Worm (Caenorhabditis elegans) whole organism, L4 larva: ENCODE data around the gene srx-87.

Experiments
- F10B5.3 ChIP-seq: sonication (generic microtip); optimal IDR thresholded peaks from 2 replicates; lab custom pipeline; 2016; ENCODE audit warnings: mild to moderate bottlenecking, missing genetic modification characterization, missing compliant biosample characterization
- F37D6.2 ChIP-seq: sonication (generic microtip); optimal IDR thresholded peaks from 2 replicates; lab custom pipeline; 2016; ENCODE audit warnings: mild to moderate bottlenecking, missing genetic modification characterization, missing compliant biosample characterization
- T20F7.1 ChIP-seq: fragments of 200-800 bp; sonication (Bioruptor generic); optimal IDR thresholded peaks from 2 replicates; lab custom pipeline; 2018; ENCODE audit warnings: mild to moderate bottlenecking, missing genetic modification characterization, missing compliant biosample characterization
- Y75B8A.6 ChIP-seq: fragments of 200-800 bp; sonication (Bioruptor generic); IDR thresholded peaks from 2 replicates; pipeline ENCODE4 v1.3.6; 2022; ENCODE audit warnings: missing genetic modification reagents, missing genetic modification characterization, missing compliant biosample characterization
- ZK337.2 ChIP-seq: fragments of 200-800 bp; sonication (Bioruptor generic); IDR thresholded peaks from 2 replicates; pipeline ENCODE4 v1.3.6; 2022; ENCODE audit warnings: missing genetic modification reagents, missing genetic modification characterization, missing compliant biosample characterization
- aha-1 ChIP-seq: fragments of 150-350 bp; peaks from one replicate; lab custom pipeline; 2014; ENCODE audit warnings: missing biosample characterization, missing genetic modification characterization
- aly-2 ChIP-seq: sonication (generic microtip); optimal IDR thresholded peaks from 2 replicates; lab custom pipeline; 2018; ENCODE audit warnings: missing biosample characterization, missing genetic modification characterization
- ces-1 ChIP-seq: fragments of 150-350 bp; sonication (generic microtip); optimal IDR thresholded peaks from 4 replicates; lab custom pipeline; 2014; ENCODE audit warnings: missing biosample characterization, missing genetic modification reagents, missing genetic modification characterization
- daf-16 ChIP-seq, 3 experiments: sonication (generic microtip); optimal IDR thresholded peaks; 2 replicates each; lab custom pipeline; 2016 to 2017; ENCODE audit warnings: missing genetic modification characterization in 3 of 3, missing genetic modification reagents in 3 of 3, mild to moderate bottlenecking in 2 of 3, missing compliant biosample characterization in 2 of 3, missing biosample characterization in 1 of 3, moderate library complexity in 1 of 3
- daf-8 ChIP-seq: fragments of 200-800 bp; sonication (Bioruptor generic); IDR thresholded peaks from 2 replicates; pipeline ENCODE4 v1.3.6; 2022; ENCODE audit warnings: missing genetic modification characterization, missing compliant biosample characterization
- dmd-6 ChIP-seq: fragments of 200-800 bp; sonication (Bioruptor generic); IDR thresholded peaks from 2 replicates; pipeline ENCODE4 v1.3.6; 2022; ENCODE audit warnings: missing genetic modification reagents, missing genetic modification characterization, missing compliant biosample characterization
- dpl-1 ChIP-seq: fragments of 150-350 bp; optimal IDR thresholded peaks from 2 replicates; lab custom pipeline; 2014; ENCODE audit warnings: missing biosample characterization, missing genetic modification reagents, missing genetic modification characterization
- dve-1 ChIP-seq: sonication (generic microtip); optimal IDR thresholded peaks from 2 replicates; lab custom pipeline; 2017; ENCODE audit warnings: antibody characterized with exemption, mild to moderate bottlenecking, missing genetic modification characterization, missing compliant biosample characterization; ENCODE audit not compliant: insufficient read depth
- fos-1 ChIP-seq: fragments of 150-350 bp; optimal IDR thresholded peaks from 2 replicates; lab custom pipeline; 2014; ENCODE audit warnings: missing biosample characterization, missing genetic modification characterization
- hif-1 ChIP-seq, 2 experiments: sonication (generic microtip); optimal IDR thresholded peaks; 2 replicates each; lab custom pipeline; 2016 to 2017; ENCODE audit warnings: missing compliant biosample characterization in 2 of 2, missing genetic modification characterization in 2 of 2, missing genetic modification reagents in 2 of 2, missing genotype in 2 of 2, mild to moderate bottlenecking in 1 of 2
- hlh-11 ChIP-seq: fragments of 200-800 bp; sonication (Bioruptor generic); optimal IDR thresholded peaks from 2 replicates; lab custom pipeline; 2018; ENCODE audit warnings: mild to moderate bottlenecking, missing genetic modification characterization, missing compliant biosample characterization
- hlh-30 ChIP-seq: sonication (generic microtip); optimal IDR thresholded peaks from 2 replicates; lab custom pipeline; 2017; ENCODE audit warnings: antibody characterized with exemption, mild to moderate bottlenecking, missing genetic modification characterization, missing compliant biosample characterization; ENCODE audit not compliant: insufficient read depth
- lim-7 ChIP-seq: fragments of 200-800 bp; sonication (Bioruptor generic); IDR thresholded peaks from 2 replicates; pipeline ENCODE4 v1.3.6; 2022; ENCODE audit warnings: missing genetic modification characterization, missing compliant biosample characterization
- lin-15B ChIP-seq: fragments of 150-350 bp; sonication (generic microtip); optimal IDR thresholded peaks from 3 replicates; lab custom pipeline; 2014; ENCODE audit warnings: missing biosample characterization, missing genetic modification characterization
- lsy-2 ChIP-seq, 2 experiments: fragments of 150-350 bp in 1 of 2; sonication (generic microtip) in 1 of 2; optimal IDR thresholded peaks; 2 replicates each; lab custom pipeline; 2014 to 2017; ENCODE audit warnings: missing biosample characterization in 2 of 2, missing genetic modification characterization in 2 of 2
- mep-1 ChIP-seq: fragments of 150-350 bp; sonication (generic microtip); optimal IDR thresholded peaks from 3 replicates; lab custom pipeline; 2014; ENCODE audit warnings: missing biosample characterization, missing genetic modification characterization
- mxl-3 ChIP-seq: fragments of 200-800 bp; sonication (Bioruptor generic); optimal IDR thresholded peaks from 2 replicates; lab custom pipeline; 2018; ENCODE audit warnings: mild to moderate bottlenecking, missing genetic modification characterization, missing compliant biosample characterization
- nhr-111 ChIP-seq: fragments of 200-800 bp; sonication (Bioruptor generic); optimal IDR thresholded peaks from 2 replicates; lab custom pipeline; 2018; ENCODE audit warnings: mild to moderate bottlenecking, missing genetic modification characterization, missing compliant biosample characterization
- nhr-237 ChIP-seq: sonication (generic microtip); optimal IDR thresholded peaks from 2 replicates; lab custom pipeline; 2017; ENCODE audit warnings: missing biosample characterization, missing genetic modification characterization
- nhr-25 ChIP-seq: sonication (generic microtip); optimal IDR thresholded peaks from 2 replicates; lab custom pipeline; 2017; ENCODE audit warnings: missing genetic modification characterization, mild to moderate bottlenecking, missing compliant biosample characterization, antibody characterized with exemption, moderate library complexity, borderline replicate concordance; ENCODE audit not compliant: insufficient read depth
- nhr-28 ChIP-seq: fragments of 150-350 bp; optimal IDR thresholded peaks from 2 replicates; lab custom pipeline; 2014; ENCODE audit warnings: missing biosample characterization, missing genetic modification characterization
- nhr-41 ChIP-seq: fragments of 200-800 bp; sonication (Bioruptor generic); IDR thresholded peaks from 2 replicates; pipeline ENCODE4 v1.3.6; 2022; ENCODE audit warnings: missing genetic modification reagents, missing genetic modification characterization, missing compliant biosample characterization
- nhr-48 ChIP-seq: sonication (generic microtip); optimal IDR thresholded peaks from 2 replicates; lab custom pipeline; 2016; ENCODE audit warnings: mild to moderate bottlenecking, missing genetic modification characterization, missing compliant biosample characterization
- php-3 ChIP-seq: fragments of 200-800 bp; sonication (Bioruptor generic); IDR thresholded peaks from 2 replicates; pipeline ENCODE4 v1.3.6; 2022; ENCODE audit warnings: missing genetic modification reagents, missing genetic modification characterization, missing compliant biosample characterization
- saeg-2 ChIP-seq: fragments of 200-800 bp; sonication (Bioruptor generic); IDR thresholded peaks from 2 replicates; pipeline ENCODE4 v1.3.6; 2022; ENCODE audit warnings: missing genetic modification reagents, missing genetic modification characterization, missing compliant biosample characterization
- set-16 ChIP-seq: fragments of 200-800 bp; sonication (Bioruptor generic); IDR thresholded peaks from 2 replicates; pipeline ENCODE4 v1.3.6; 2022; ENCODE audit warnings: missing genetic modification reagents, missing genetic modification characterization, missing compliant biosample characterization
- spr-1 ChIP-seq: sonication (generic microtip); optimal IDR thresholded peaks from 2 replicates; lab custom pipeline; 2016; ENCODE audit warnings: mild to moderate bottlenecking, missing genetic modification characterization, missing compliant biosample characterization
- vab-7 ChIP-seq: fragments of 200-800 bp; sonication (Bioruptor generic); IDR thresholded peaks from 2 replicates; pipeline ENCODE4 v1.3.6; 2022; ENCODE audit warnings: missing genetic modification reagents, missing genetic modification characterization, missing compliant biosample characterization
- zag-1 ChIP-seq: fragments of 150-350 bp; optimal IDR thresholded peaks from 2 replicates; lab custom pipeline; 2014; ENCODE audit warnings: missing biosample characterization, missing genetic modification characterization
- zfp-2 ChIP-seq: sonication (generic microtip); optimal IDR thresholded peaks from 2 replicates; lab custom pipeline; 2016; ENCODE audit warnings: mild to moderate bottlenecking, missing genetic modification characterization, missing compliant biosample characterization
- zip-11 ChIP-seq: fragments of 200-800 bp; sonication (Bioruptor generic); IDR thresholded peaks from 2 replicates; pipeline ENCODE4 v1.3.6; 2022; ENCODE audit warnings: missing genetic modification characterization, missing compliant biosample characterization
- ztf-7 ChIP-seq: fragments of 150-350 bp; optimal IDR thresholded peaks from 2 replicates; lab custom pipeline; 2014; ENCODE audit warnings: missing biosample characterization, missing genetic modification characterization

Gene srx-87

DNA sequence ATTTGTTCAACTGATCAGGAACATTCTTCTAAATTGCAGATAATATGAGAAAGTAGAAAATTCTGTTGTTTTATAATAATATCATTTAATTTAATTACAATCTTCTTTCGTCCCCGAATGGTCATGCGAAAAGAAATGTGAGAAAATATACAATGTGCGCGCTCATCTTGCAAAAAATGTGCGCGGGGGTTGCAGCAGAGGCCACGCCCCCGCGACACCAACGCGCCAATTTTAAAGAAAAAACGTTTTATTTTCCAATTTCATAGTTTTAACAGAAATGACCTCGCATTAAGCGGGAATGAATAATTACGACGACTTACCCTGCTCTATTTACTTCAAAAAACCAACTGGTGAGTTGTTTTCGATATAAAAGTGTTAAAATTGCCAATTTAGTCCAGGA, 45.8 kb downstream of the srx-87 start, which contains the start of gene sas-5 (continued):
- TF ChIP-seq ces-1 (GFP tag; lab: Kevin White, UChicago) (peak; percentile 34), ZK337.2 (no peak), php-3 (GFP tag; lab: Robert Waterston, UW) (0 out of 2 replicates have a peak, but pooled peaks have one; percentile 9), hlh-30 (tag; lab: Kevin White, UChicago) (peak; percentile 72), spr-1 (tag; lab: Kevin White, UChicago) (peak; percentile 57), nhr-237 (tag; lab: Kevin White, UChicago) (no peak), hif-1 (tag; optimal IDR thresholded peaks at IDR 0.05; lab: Kevin White, UChicago) (peak in 1 of 2 experiments; percentile 54), daf-8 (GFP tag; lab: Robert Waterston, UW) (no peak), ztf-7 (peak; percentile 4), daf-16 (GFP tag; optimal IDR thresholded peaks at IDR 0.05; lab: Kevin White, UChicago) (peak in 1 of 2 experiments; percentile 43), daf-16 (tag; optimal IDR thresholded peaks at IDR 0.05; lab: Kevin White, UChicago) (peak; percentile 45), dpl-1 (GFP tag; lab: Kevin White, UChicago) (peak; percentile 93)

DNA sequence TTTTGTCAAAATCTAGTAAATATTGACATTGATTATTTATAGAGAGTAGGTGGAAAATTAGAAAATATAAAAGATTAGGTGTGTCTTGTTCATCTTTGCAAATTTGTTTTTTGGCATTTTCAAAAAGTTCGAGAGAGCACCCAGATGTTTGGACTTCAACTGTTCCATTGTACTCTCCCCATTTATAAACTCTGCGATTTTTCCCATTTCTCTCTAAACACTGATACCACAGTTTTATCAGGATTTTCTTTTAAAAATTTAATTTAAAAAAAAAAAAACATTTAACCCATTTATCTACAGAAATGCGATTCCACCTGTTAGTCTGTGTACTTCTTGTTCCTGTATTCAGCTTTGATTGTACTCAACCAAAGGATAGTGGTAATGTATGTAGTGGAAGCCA, 48.3 kb downstream of the srx-87 start, which contains the start of gene tag-290:
Gene tag-290 (plus strand): TSS at position 301 of the 400 bp plus-strand sequence.
- no peak for TF ChIP-seq fos-1 (tag; lab: Kevin White, UChicago)
- no peak for TF ChIP-seq Y75B8A.6 (GFP tag; lab: Robert Waterston, UW)
- TF ChIP-seq vab-7 (GFP tag; lab: Robert Waterston, UW), result no peak
- TF ChIP-seq zag-1, result no peak
- TF ChIP-seq F10B5.3 (tag; lab: Kevin White, UChicago), result no peak
- TF ChIP-seq nhr-111 (GFP tag; lab: Kevin White, UChicago), result no peak
- no peak for TF ChIP-seq saeg-2
- TF ChIP-seq set-16 (GFP tag; lab: Robert Waterston, UW), result no peak
- no peak for TF ChIP-seq F37D6.2

DNA sequence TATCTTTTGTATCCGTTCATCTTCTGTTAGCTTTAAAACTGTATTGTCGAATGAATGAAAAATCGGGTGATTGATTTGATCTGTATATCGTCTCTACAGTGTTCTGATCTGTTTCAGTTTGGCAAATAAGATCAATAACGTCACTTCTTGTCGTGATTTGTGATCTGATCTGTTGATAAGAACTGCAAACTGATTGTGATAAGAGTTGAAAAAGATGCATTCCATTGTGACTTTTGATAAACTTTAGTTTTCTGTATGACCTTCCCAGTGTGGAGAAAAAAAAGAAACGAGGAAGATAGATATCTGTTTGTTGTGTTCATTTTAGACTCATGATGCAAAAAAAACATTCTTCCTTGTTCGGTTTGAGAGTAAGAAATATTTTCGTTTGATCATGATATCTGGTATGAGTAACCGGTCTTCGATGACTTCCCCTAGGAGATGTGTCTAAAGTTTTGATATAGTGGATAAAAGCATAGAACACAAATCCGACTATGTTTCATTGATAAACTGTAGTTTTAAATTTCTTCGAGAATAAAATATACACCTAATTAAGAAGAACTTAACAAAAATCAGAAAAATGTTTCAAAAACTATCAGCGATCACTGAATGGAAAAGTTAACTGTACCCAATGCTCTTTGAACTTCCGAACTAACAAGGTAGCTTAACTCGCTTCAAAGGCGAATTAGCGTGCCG, 50.3 kb downstream of the srx-87 start:
- TF ChIP-seq lsy-2 (tag; optimal IDR thresholded peaks at IDR 0.05; lab: Kevin White, UChicago), result peak in 1 of 2 experiments; percentile 37
- TF ChIP-seq lin-15B (tag; lab: Kevin White, UChicago), result no peak
- peak; percentile 52 for TF ChIP-seq hlh-11 (tag; lab: Kevin White, UChicago)
- peak; percentile 85 for TF ChIP-seq dmd-6 (GFP tag; lab: Robert Waterston, UW)
- 0 out of 2 replicates have a peak, but pooled peaks have one; percentile 16 for TF ChIP-seq php-3 (GFP tag; lab: Robert Waterston, UW)
- peak; percentile 31 for TF ChIP-seq T20F7.1 (GFP tag; lab: Kevin White, UChicago)
- TF ChIP-seq hlh-30 (tag; lab: Kevin White, UChicago), result peak; percentile 76
- TF ChIP-seq zfp-2, result no peak
- TF ChIP-seq zip-11 (GFP tag; lab: Robert Waterston, UW), result no peak
- TF ChIP-seq nhr-41, result no peak
- TF ChIP-seq lim-7 (GFP tag; lab: Robert Waterston, UW), result no peak
- peak; percentile 65 for TF ChIP-seq nhr-48
- TF ChIP-seq dve-1 (tag; lab: Kevin White, UChicago), result peak; percentile 81
- TF ChIP-seq mep-1 (tag; lab: Kevin White, UChicago), result peak; percentile 26
- TF ChIP-seq aha-1, result peak; percentile 93
- TF ChIP-seq nhr-28 (tag; lab: Kevin White, UChicago), result peak; percentile 68
- TF ChIP-seq mxl-3 (GFP tag; lab: Kevin White, UChicago), result peak; percentile 50
- TF ChIP-seq aly-2 (tag; lab: Kevin White, UChicago), result no peak
- TF ChIP-seq nhr-25 (tag; lab: Kevin White, UChicago), result peak; percentile 85
- TF ChIP-seq, all 104 proteins: peak for 13
